Worm (Caenorhabditis elegans) whole organism, young adult: ENCODE measurements around the gene str-25.

Experiments
- B0035.1 ChIP-seq: sonication (generic microtip); optimal IDR thresholded peaks from 2 replicates; lab custom pipeline; 2016; ENCODE audit warnings: missing genetic modification characterization, mild to moderate bottlenecking, missing compliant biosample characterization, missing genotype, missing genetic modification reagents
- F49E8.2 ChIP-seq: sonication (generic microtip); optimal IDR thresholded peaks from 3 replicates; lab custom pipeline; 2017; ENCODE audit warnings: missing genetic modification characterization, mild to moderate bottlenecking, missing compliant biosample characterization, antibody characterized with exemption, moderate library complexity; ENCODE audit not compliant: insufficient read depth
- T07F8.4 ChIP-seq: sonication (generic microtip); optimal IDR thresholded peaks from 2 replicates; lab custom pipeline; 2016; ENCODE audit warnings: mild to moderate bottlenecking, missing genetic modification characterization, moderate library complexity, missing compliant biosample characterization
- T26A5.8 ChIP-seq: sonication (generic microtip); optimal IDR thresholded peaks from 2 replicates; lab custom pipeline; 2016; ENCODE audit warnings: missing genetic modification characterization, missing compliant biosample characterization
- Y53F4B.3 ChIP-seq: fragments of 200-800 bp; sonication (Bioruptor generic); IDR thresholded peaks from 2 replicates; pipeline ENCODE4 v1.3.6; 2022; ENCODE audit warnings: missing genetic modification reagents, missing genetic modification characterization, missing compliant biosample characterization
- Y53G8AR.9 ChIP-seq: fragments of 200-800 bp; sonication (Bioruptor generic); conservative IDR thresholded peaks from 2 replicates; pipeline ENCODE4 v1.3.6; 2022; ENCODE audit warnings: missing genetic modification reagents, missing genetic modification characterization, missing compliant biosample characterization
- Y56A3A.18 ChIP-seq: fragments of 200-800 bp; sonication (Bioruptor generic); IDR thresholded peaks from 2 replicates; pipeline ENCODE4 v1.3.6; 2022; ENCODE audit warnings: missing genetic modification reagents, missing genetic modification characterization, missing compliant biosample characterization
- Y95B8A.8 ChIP-seq: fragments of 200-800 bp; sonication (Bioruptor generic); IDR thresholded peaks from 2 replicates; pipeline ENCODE4 v1.3.6; 2022; ENCODE audit warnings: missing genetic modification reagents, missing genetic modification characterization, missing compliant biosample characterization
- atf-7 ChIP-seq: sonication (generic microtip); optimal IDR thresholded peaks from 2 replicates; lab custom pipeline; 2017; ENCODE audit warnings: mild to moderate bottlenecking, missing genetic modification characterization, missing compliant biosample characterization
- cebp-1 ChIP-seq, 2 experiments: fragments of 200-800 bp in 1 of 2; sonication (Bioruptor generic) in 1 of 2; sonication (generic microtip) in 1 of 2; IDR thresholded peaks in 1 of 2; optimal IDR thresholded peaks in 1 of 2; 2 replicates each; pipeline versions ENCODE4 v1.3.6 to Lab custom; 2017 to 2022; ENCODE audit warnings: missing compliant biosample characterization in 2 of 2, missing genetic modification characterization in 2 of 2, mild to moderate bottlenecking in 1 of 2, missing genetic modification reagents in 1 of 2, moderate library complexity in 1 of 2
- dox-1 ChIP-seq: fragments of 200-800 bp; sonication (Bioruptor generic); IDR thresholded peaks from 2 replicates; pipeline ENCODE4 v1.3.6; 2022; ENCODE audit warnings: missing genetic modification reagents, missing genetic modification characterization, missing compliant biosample characterization
- dpl-1 ChIP-seq: fragments of 150-350 bp; optimal IDR thresholded peaks from 2 replicates; lab custom pipeline; 2014; ENCODE audit warnings: missing biosample characterization, missing genetic modification reagents, missing genetic modification characterization
- egrh-3 ChIP-seq: fragments of 200-800 bp; sonication (Bioruptor generic); IDR thresholded peaks from 2 replicates; pipeline ENCODE4 v1.3.6; 2022; ENCODE audit warnings: missing genetic modification reagents, missing genetic modification characterization, missing compliant biosample characterization
- hmg-1.2 ChIP-seq: fragments of 200-800 bp; sonication (Bioruptor generic); IDR thresholded peaks from 2 replicates; pipeline ENCODE4 v1.3.6; 2022; ENCODE audit warnings: missing genetic modification reagents, missing genetic modification characterization, missing compliant biosample characterization
- lin-35 ChIP-seq, 3 experiments: fragments of 150-350 bp in 2 of 3; sonication (generic microtip) in 1 of 3; optimal IDR thresholded peaks; 2 replicates each; lab custom pipeline; 2014 to 2018; ENCODE audit warnings: missing biosample characterization in 3 of 3, missing genetic modification characterization in 3 of 3, missing genetic modification reagents in 3 of 3
- madf-3 ChIP-seq: fragments of 200-800 bp; sonication (Bioruptor generic); IDR thresholded peaks from 2 replicates; pipeline ENCODE4 v1.3.6; 2022; ENCODE audit warnings: missing genetic modification reagents, missing genetic modification characterization, missing compliant biosample characterization
- mel-28 ChIP-seq: sonication (generic microtip); optimal IDR thresholded peaks from 2 replicates; lab custom pipeline; 2016; ENCODE audit warnings: borderline replicate concordance, mild to moderate bottlenecking, missing genetic modification characterization, missing compliant biosample characterization
- nhr-179 ChIP-seq: sonication (generic microtip); optimal IDR thresholded peaks from 2 replicates; lab custom pipeline; 2016; ENCODE audit warnings: mild to moderate bottlenecking, missing genetic modification characterization, missing compliant biosample characterization
- nhr-80 ChIP-seq: sonication (generic microtip); optimal IDR thresholded peaks from 2 replicates; lab custom pipeline; 2016; ENCODE audit warnings: missing genetic modification characterization, missing compliant biosample characterization
- pha-4 ChIP-seq: fragments of 150-350 bp; sonication (generic microtip); optimal IDR thresholded peaks from 2 replicates; lab custom pipeline; 2014; ENCODE audit warnings: missing biosample characterization, missing genetic modification reagents, missing genetic modification characterization
- snpc-3.4 ChIP-seq: sonication (generic microtip); optimal IDR thresholded peaks from 2 replicates; lab custom pipeline; 2017; ENCODE audit warnings: missing genetic modification characterization, mild to moderate bottlenecking, missing compliant biosample characterization, antibody characterized with exemption, moderate library complexity, missing genotype, missing genetic modification reagents
- snpc-4 ChIP-seq, 5 experiments: fragments of 150-350 bp in 1 of 5; sonication (generic microtip) in 4 of 5; optimal IDR thresholded peaks; 2 replicates each; lab custom pipeline; 2014 to 2018; ENCODE audit warnings: missing genetic modification characterization in 5 of 5, missing biosample characterization in 3 of 5, antibody characterized with exemption in 2 of 5, mild to moderate bottlenecking in 2 of 5, missing compliant biosample characterization in 2 of 5, missing genotype in 2 of 5, moderate library complexity in 2 of 5, missing genetic modification reagents in 1 of 5
- sptf-2 ChIP-seq: fragments of 200-800 bp; sonication (Bioruptor generic); optimal IDR thresholded peaks from 2 replicates; lab custom pipeline; 2018; ENCODE audit warnings: mild to moderate bottlenecking, missing genetic modification characterization, missing compliant biosample characterization
- tbx-9 ChIP-seq: sonication (generic microtip); optimal IDR thresholded peaks from 2 replicates; lab custom pipeline; 2016; ENCODE audit warnings: borderline replicate concordance, missing genetic modification characterization, inconsistent platforms, missing compliant biosample characterization
- unc-130 ChIP-seq: sonication (generic microtip); optimal IDR thresholded peaks from 2 replicates; lab custom pipeline; 2016; ENCODE audit warnings: missing genetic modification reagents, missing genetic modification characterization, missing compliant biosample characterization
- xnd-1 ChIP-seq: sonication (generic microtip); optimal IDR thresholded peaks from 2 replicates; lab custom pipeline; 2016; ENCODE audit warnings: missing genotype, missing genetic modification reagents, missing genetic modification characterization, missing compliant biosample characterization
- zfh-2 ChIP-seq: fragments of 200-800 bp; sonication (Bioruptor generic); conservative IDR thresholded peaks from 2 replicates; pipeline ENCODE4 v1.3.6; 2022; ENCODE audit warnings: missing genetic modification reagents, missing genetic modification characterization, missing compliant biosample characterization
- ztf-26 ChIP-seq: sonication (generic microtip); optimal IDR thresholded peaks from 2 replicates; lab custom pipeline; 2017; ENCODE audit warnings: missing genetic modification characterization, missing compliant biosample characterization
- ztf-28 ChIP-seq: fragments of 200-800 bp; sonication (Bioruptor generic); IDR thresholded peaks from 2 replicates; pipeline ENCODE4 v1.3.6; 2022; ENCODE audit warnings: missing genetic modification reagents, missing genetic modification characterization, missing compliant biosample characterization
- ztf-6 ChIP-seq: fragments of 200-800 bp; sonication (Bioruptor generic); IDR thresholded peaks from 2 replicates; pipeline ENCODE4 v1.3.6; 2022; ENCODE audit warnings: missing genetic modification reagents, missing genetic modification characterization, missing compliant biosample characterization

The str-25 gene

ce11 chrV:16153375-16153774 lies 37.9 kb downstream of the str-25 start, which contains the start of gene str-254:
str-254 (minus strand) TSS chrV:16153475.
- TF ChIP-seq unc-130 (GFP tag; lab: Kevin White, UChicago) = no peak
- TF ChIP-seq pha-4 = no peak
- no peak for TF ChIP-seq madf-3
- no peak for TF ChIP-seq cebp-1 (GFP tag; IDR thresholded peaks at IDR 0.05; lab: Robert Waterston, UW)
- no peak for TF ChIP-seq cebp-1 (tag; optimal IDR thresholded peaks at IDR 0.05; lab: Kevin White, UChicago)
- no peak for TF ChIP-seq T26A5.8
- TF ChIP-seq snpc-3.4 (tag; lab: Kevin White, UChicago) = no peak
- TF ChIP-seq hmg-1.2 (GFP tag; lab: Robert Waterston, UW) = no peak
- no peak for TF ChIP-seq Y53G8AR.9 (GFP tag; lab: Robert Waterston, UW)
- no peak for TF ChIP-seq ztf-6

DNA sequence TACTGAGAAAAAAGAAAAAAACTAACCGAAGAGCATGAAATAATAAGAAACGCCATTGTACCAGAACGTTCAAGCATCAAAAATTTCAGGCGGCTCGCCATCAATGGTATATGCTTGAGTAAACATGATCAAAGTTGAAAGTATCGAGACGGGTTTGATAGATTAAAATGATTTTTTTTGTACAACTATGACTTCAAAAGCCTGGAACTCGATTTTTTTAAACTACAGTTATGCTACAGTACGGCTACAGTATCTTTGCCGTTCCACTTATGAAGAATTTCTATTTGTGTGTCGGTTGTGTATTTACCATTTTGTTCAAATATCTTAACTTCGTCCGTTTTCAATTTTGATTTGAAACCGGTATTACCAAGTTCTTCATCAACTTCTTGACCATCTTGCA lies 39.6 kb downstream of the str-25 start, which contains the start of gene str-97:
Gene str-97 (minus strand): TSS at position 101 of the 400 bp plus-strand sequence.
- TF ChIP-seq atf-7 (no peak), ztf-26 (tag; lab: Kevin White, UChicago) (no peak), F49E8.2 (tag; lab: Kevin White, UChicago) (no peak), nhr-179 (no peak), egrh-3 (GFP tag; lab: Robert Waterston, UW) (no peak), tbx-9 (no peak), B0035.1 (tag; lab: Kevin White, UChicago) (no peak), Y53F4B.3 (GFP tag; lab: Robert Waterston, UW) (no peak), nhr-80 (no peak)
- TF ChIP-seq, all 124 proteins: peak for 0

DNA sequence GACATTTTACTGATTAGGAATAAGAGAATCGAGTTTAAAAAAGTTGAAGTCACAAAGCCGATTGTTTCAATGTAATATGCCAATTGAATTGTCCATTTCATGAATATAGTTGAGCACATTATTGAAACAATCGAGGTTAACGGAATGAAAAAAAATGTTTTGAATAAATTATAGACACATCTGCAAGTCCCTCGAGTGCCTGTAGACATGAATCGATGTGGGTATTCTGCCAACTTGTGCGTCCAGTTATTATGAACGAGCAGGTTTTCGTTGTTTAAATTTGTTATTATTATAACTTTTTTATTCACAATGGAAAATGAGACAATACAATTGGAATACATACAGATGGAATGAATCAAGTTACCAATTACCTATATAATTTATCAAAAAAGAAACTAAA lies 42.9 kb downstream of the str-25 start, which contains the start of gene str-99:
Gene str-99 (minus strand): TSS at position 101 of the 400 bp plus-strand sequence.
- TF ChIP-seq mel-28 (no peak), Y56A3A.18 (no peak), Y95B8A.8 (GFP tag; lab: Robert Waterston, UW) (no peak), T07F8.4 (tag; lab: Kevin White, UChicago) (no peak), T26A5.8 (no peak), ztf-28 (GFP tag; lab: Robert Waterston, UW) (no peak), nhr-179 (no peak), F49E8.2 (tag; lab: Kevin White, UChicago) (no peak), sptf-2 (GFP tag; lab: Kevin White, UChicago) (no peak), xnd-1 (tag; lab: Kevin White, UChicago) (no peak), dox-1 (GFP tag; lab: Robert Waterston, UW) (no peak), zfh-2 (GFP tag; lab: Robert Waterston, UW) (no peak), dpl-1 (no peak), atf-7 (no peak)
- TF ChIP-seq, all 124 proteins: peak for 0

ce11 chrV:16159594-16159993 lies 44.1 kb downstream of the str-25 start, which contains the start of gene F10A3.17:
F10A3.17 (minus strand) TSS chrV:16159694.
- TF ChIP-seq lin-35 (GFP tag; optimal IDR thresholded peaks at IDR 0.05; lab: Kevin White, UChicago) = no peak
- no peak for TF ChIP-seq B0035.1 (tag; lab: Kevin White, UChicago)

ce11 chrV:16160087-16160486 lies 44.6 kb downstream of the str-25 start:
- TF ChIP-seq snpc-4 (GFP tag; optimal IDR thresholded peaks at IDR 0.05; lab: Kevin White, UChicago) (no peak), snpc-4 (tag; optimal IDR thresholded peaks at IDR 0.05; lab: Kevin White, UChicago) (no peak), cebp-1 (GFP tag; IDR thresholded peaks at IDR 0.05; lab: Robert Waterston, UW) (peak; percentile 85), cebp-1 (tag; optimal IDR thresholded peaks at IDR 0.05; lab: Kevin White, UChicago) (peak; percentile 96)
